Worm (Caenorhabditis elegans): Measurements from ENCODE around the gene F36D3.1.

F36D3.1 gene

DNA sequence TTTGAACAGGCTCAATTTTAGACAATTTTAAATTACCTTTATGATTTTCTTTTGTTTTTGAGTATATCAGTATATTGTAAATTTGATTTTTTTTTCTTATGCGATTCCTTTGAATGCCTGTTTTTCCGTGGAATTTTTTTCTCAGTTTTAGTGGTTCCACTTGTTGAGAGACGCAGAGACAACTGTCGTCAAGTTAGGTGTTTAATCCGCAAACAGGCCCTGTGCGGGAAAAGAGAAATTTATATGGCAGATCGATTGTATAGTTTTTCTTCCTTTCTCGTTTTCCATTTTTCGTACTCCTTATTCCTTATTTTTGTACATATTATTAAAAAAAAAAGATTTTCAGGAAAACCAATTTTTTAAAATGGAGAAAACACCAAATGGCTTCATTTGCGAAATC is at the start of gene F36D3.1 (continued):
- TF ChIP-seq nhr-47 (tag; optimal IDR thresholded peaks at IDR 0.05) (peak; percentile 58), snu-23 (GFP tag; optimal IDR thresholded peaks at IDR 0.05) (peak; percentile 64), lin-39 (tag; optimal IDR thresholded peaks at IDR 0.05) (no peak), mab-9 (GFP tag; IDR thresholded peaks at IDR 0.05) (no peak), zip-4 (GFP tag; optimal IDR thresholded peaks at IDR 0.05) (no peak), unc-86 (tag; optimal IDR thresholded peaks at IDR 0.05) (peak; percentile 7), ceh-63 (GFP tag; optimal IDR thresholded peaks at IDR 0.05) (no peak), nhr-19 (GFP tag; conservative IDR thresholded peaks at IDR 0.05) (peak; percentile 26; the same call in 1 of the 2 replicates), isw-1 (GFP tag; IDR thresholded peaks at IDR 0.05) (no peak), fkh-10 (GFP tag; optimal IDR thresholded peaks at IDR 0.05) (no peak), nhr-20 (tag; optimal IDR thresholded peaks at IDR 0.05) (peak; percentile 22), unc-130 (tag; optimal IDR thresholded peaks at IDR 0.05) (peak; percentile 59), lin-14 (GFP tag; optimal IDR thresholded peaks at IDR 0.05) (peak; percentile 42), mef-2 (tag; optimal IDR thresholded peaks at IDR 0.05) (no peak), nhr-28 (tag; optimal IDR thresholded peaks at IDR 0.05) (no peak), ceh-8 (GFP tag; optimal IDR thresholded peaks at IDR 0.05) (no peak), nhr-237 (tag; optimal IDR thresholded peaks at IDR 0.05) (no peak), fkh-4 (tag; optimal IDR thresholded peaks at IDR 0.05; ENCODE audit: borderline replicate concordance) (no peak), alr-1 (tag; optimal IDR thresholded peaks at IDR 0.05; ENCODE audit: borderline replicate concordance) (no peak), blmp-1 (tag; optimal IDR thresholded peaks at IDR 0.05) (peak; percentile 71), hpl-2 (GFP tag; optimal IDR thresholded peaks at IDR 0.05) (no peak), ztf-11 (tag; optimal IDR thresholded peaks at IDR 0.05) (no peak), nhr-76 (tag; optimal IDR thresholded peaks at IDR 0.05) (no peak), snpc-4 (tag; optimal IDR thresholded peaks at IDR 0.05) (peak; percentile 38), unc-62 (GFP tag; optimal IDR thresholded peaks at IDR 0.05) (no peak), sptf-1 (tag; optimal IDR thresholded peaks at IDR 0.05) (no peak), lsy-2 (tag; optimal IDR thresholded peaks at IDR 0.05) (peak; percentile 57 to 83), ceh-82 (tag; optimal IDR thresholded peaks at IDR 0.05) (peak; percentile 17 to 49 (median 28)), swsn-7 (tag; optimal IDR thresholded peaks at IDR 0.05) (peak; percentile 54), pax-3 (tag; optimal IDR thresholded peaks at IDR 0.05) (no peak), tbx-2 (tag; optimal IDR thresholded peaks at IDR 0.05) (peak; percentile 28)

- TF ChIP-seq grh-1 (GFP tag; IDR thresholded peaks at IDR 0.05) (no peak), nhr-90 (tag; optimal IDR thresholded peaks at IDR 0.05; ENCODE audit: poor library complexity) (no peak), swsn-7 (tag; optimal IDR thresholded peaks at IDR 0.05) (no peak), lin-14 (GFP tag; optimal IDR thresholded peaks at IDR 0.05) (no peak), tbx-2 (tag; optimal IDR thresholded peaks at IDR 0.05) (no peak), snu-23 (GFP tag; optimal IDR thresholded peaks at IDR 0.05) (no peak), nhr-237 (tag; optimal IDR thresholded peaks at IDR 0.05) (no peak), tlp-1 (tag; optimal IDR thresholded peaks at IDR 0.05) (no peak), efl-1 (optimal IDR thresholded peaks at IDR 0.05) (no peak), efl-1 (GFP tag; optimal IDR thresholded peaks at IDR 0.05 in 1 of 2) (no peak), zag-1 (tag; optimal IDR thresholded peaks at IDR 0.05) (no peak), ceh-82 (tag; optimal IDR thresholded peaks at IDR 0.05) (no peak), C04F5.9 (tag; optimal IDR thresholded peaks at IDR 0.05) (no peak), nhr-84 (tag; optimal IDR thresholded peaks at IDR 0.05) (no peak), unc-130 (tag; optimal IDR thresholded peaks at IDR 0.05) (no peak), fkh-10 (GFP tag; optimal IDR thresholded peaks at IDR 0.05) (no peak), dpl-1 (GFP tag; optimal IDR thresholded peaks at IDR 0.05) (no peak), nhr-28 (tag; optimal IDR thresholded peaks at IDR 0.05) (no peak), ztf-11 (tag; optimal IDR thresholded peaks at IDR 0.05) (no peak), mdl-1 (tag; optimal IDR thresholded peaks at IDR 0.05) (no peak), pqm-1 (tag; optimal IDR thresholded peaks at IDR 0.05) (no peak)
Observed at ce11 chrV:16455065-16455464, 44.1 kb upstream of the F36D3.1 start, which contains the start of gene str-14. Gene str-14, minus strand, starts transcription at chrV:16455165.
